Fruit fly (Drosophila melanogaster) whole organism, embryonic: Measurements from ENCODE around the gene IKKbeta.
A peak's percentile ranks its signal among the peaks of the same experiment; 100 is the strongest.

Source experiments
- CG11456 ChIP-seq: fragments of 200-800 bp; sonication (Bioruptor generic); IDR thresholded peaks from 3 replicates; pipeline ENCODE4 v1.3.6; 2022; ENCODE audit warnings: missing biosample characterization, missing genetic modification characterization
- CG17568 ChIP-seq: fragments of 200-800 bp; sonication (Bioruptor generic); optimal IDR thresholded peaks from 2 replicates; lab custom pipeline; 2018; ENCODE audit warnings: missing biosample characterization, mild to moderate bottlenecking, missing genetic modification characterization, moderate library complexity
- CG18764 ChIP-seq: fragments of 200-800 bp; sonication (Bioruptor generic); optimal IDR thresholded peaks from 3 replicates; lab custom pipeline; 2016; ENCODE audit warnings: missing biosample characterization, missing genetic modification characterization
- CG2678 ChIP-seq: fragments of 200-800 bp; sonication (Bioruptor generic); optimal IDR thresholded peaks from 3 replicates; lab custom pipeline; 2019; ENCODE audit warnings: missing biosample characterization, mild to moderate bottlenecking, missing genetic modification characterization, moderate library complexity
- CG4360 ChIP-seq: fragments of 200-800 bp; sonication (Bioruptor generic); IDR thresholded peaks from 2 replicates; pipeline ENCODE4 v1.3.6; 2022; ENCODE audit warnings: missing biosample characterization, missing genetic modification characterization
- CG4707 ChIP-seq: fragments of 200-800 bp; sonication (Bioruptor generic); optimal IDR thresholded peaks from 2 replicates; lab custom pipeline; 2018; ENCODE audit warnings: missing biosample characterization, mild to moderate bottlenecking, missing genetic modification characterization, moderate library complexity
- CG7987 ChIP-seq: fragments of 200-800 bp; sonication (Bioruptor generic); optimal IDR thresholded peaks from 2 replicates; lab custom pipeline; 2018; ENCODE audit warnings: missing biosample characterization, mild to moderate bottlenecking, missing genetic modification characterization, moderate library complexity
- CG8359 ChIP-seq: fragments of 200-800 bp; sonication (Bioruptor generic); optimal IDR thresholded peaks from 2 replicates; lab custom pipeline; 2017; ENCODE audit warnings: missing biosample characterization, mild to moderate bottlenecking, missing genetic modification characterization, borderline replicate concordance
- Dfd ChIP-seq, 2 experiments: fragments of >200 bp; optimal IDR thresholded peaks; 2 replicates each; lab custom pipeline; 2017; ENCODE audit warnings: missing biosample characterization in 2 of 2, missing genetic modification characterization in 2 of 2
- Dref ChIP-seq: fragments of 200-800 bp; sonication (Bioruptor generic); IDR thresholded peaks from 2 replicates; pipeline ENCODE4 v1.3.6; 2022; ENCODE audit warnings: missing biosample characterization, missing genetic modification characterization
- HmgD ChIP-seq: fragments of 200-800 bp; sonication (Bioruptor generic); optimal IDR thresholded peaks from 3 replicates; lab custom pipeline; 2016; ENCODE audit warnings: missing biosample characterization, missing genetic modification characterization
- Lpt ChIP-seq: fragments of >200 bp; optimal IDR thresholded peaks from 2 replicates; lab custom pipeline; 2018; ENCODE audit warnings: missing biosample characterization, missing genetic modification characterization
- Med ChIP-seq: fragments of 200-800 bp; sonication (Bioruptor generic); peaks from one replicate; lab custom pipeline; 2016; ENCODE audit warnings: missing biosample characterization, missing genetic modification characterization, mild to moderate bottlenecking, inconsistent platforms, moderate library complexity
- Rx ChIP-seq: fragments of 200-800 bp; sonication (Bioruptor generic); IDR thresholded peaks from 2 replicates; pipeline ENCODE4 v1.3.6; 2022; ENCODE audit warnings: missing biosample characterization, missing genetic modification characterization
- Usf ChIP-seq: fragments of 200-800 bp; sonication (Bioruptor generic); optimal IDR thresholded peaks from 2 replicates; lab custom pipeline; 2017; ENCODE audit warnings: missing genotype, missing biosample characterization, missing genetic modification characterization
- ac ChIP-seq: fragments of 200-800 bp; sonication (Bioruptor generic); optimal IDR thresholded peaks from 3 replicates; lab custom pipeline; 2017; ENCODE audit warnings: missing biosample characterization, mild to moderate bottlenecking, missing genetic modification characterization
- ato ChIP-seq: fragments of 200-800 bp; sonication (Bioruptor generic); IDR thresholded peaks from 2 replicates; pipeline ENCODE4 v1.3.6; 2022; ENCODE audit warnings: missing biosample characterization, missing genetic modification characterization; ENCODE audit not compliant: partially characterized antibody
- bsh ChIP-seq, 2 experiments: fragments of 200-800 bp; sonication (Bioruptor generic); optimal IDR thresholded peaks; 2 replicates each; lab custom pipeline; 2017 to 2018; ENCODE audit warnings: mild to moderate bottlenecking in 2 of 2, missing biosample characterization in 2 of 2, missing genetic modification characterization in 2 of 2, moderate library complexity in 1 of 2
- dmrt99B ChIP-seq: fragments of 200-800 bp; sonication (Bioruptor generic); optimal IDR thresholded peaks from 2 replicates; lab custom pipeline; 2018; ENCODE audit warnings: missing biosample characterization, mild to moderate bottlenecking, missing genetic modification characterization, moderate library complexity
- gsb-n ChIP-seq: fragments of 200-800 bp; sonication (Bioruptor generic); optimal IDR thresholded peaks from 3 replicates; lab custom pipeline; 2018; ENCODE audit warnings: missing biosample characterization, mild to moderate bottlenecking, missing genetic modification characterization
- sisA ChIP-seq: fragments of 200-800 bp; sonication (Bioruptor generic); IDR thresholded peaks from 2 replicates; pipeline ENCODE4 v1.3.6; 2022; ENCODE audit warnings: missing biosample characterization, missing genetic modification characterization
- slou ChIP-seq: fragments of 200-800 bp; sonication (Bioruptor generic); optimal IDR thresholded peaks from 3 replicates; lab custom pipeline; 2016; ENCODE audit warnings: missing biosample characterization, missing genetic modification characterization

IKKbeta gene

DNA sequence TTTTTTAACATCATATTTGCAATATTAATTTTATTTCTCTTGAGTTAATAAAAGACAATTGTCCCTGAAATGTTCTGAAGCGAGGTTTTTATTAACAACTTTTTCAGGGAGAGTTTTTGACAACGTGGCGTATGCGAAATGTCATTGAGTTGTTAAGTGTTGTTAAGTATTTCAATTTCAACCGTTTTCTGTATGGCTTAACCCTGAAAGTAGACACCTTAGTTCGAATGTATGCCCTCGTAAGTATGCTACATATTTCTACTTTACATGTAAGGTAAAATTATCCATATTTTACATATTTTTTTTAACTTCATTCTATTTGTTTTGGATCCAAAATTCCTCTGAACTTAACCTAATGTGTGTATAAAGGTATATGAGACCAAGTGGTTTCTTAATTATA lies 45.2 kb downstream of the IKKbeta start (continued):
- TF ChIP-seq CG18764 (GFP tag; lab: Kevin White, UChicago), result no peak
- TF ChIP-seq ac (GFP tag; lab: Kevin White, UChicago), result no peak
- TF ChIP-seq CG7987 (GFP tag; lab: Kevin White, UChicago), result no peak
- TF ChIP-seq CG11456 (GFP tag; lab: Robert Waterston, UW), result no peak
- TF ChIP-seq bsh (GFP tag; optimal IDR thresholded peaks at IDR 0.05; lab: Kevin White, UChicago), result peak in 1 of 2 experiments; percentile 6
- TF ChIP-seq, all 482 proteins: peak for 78

DNA sequence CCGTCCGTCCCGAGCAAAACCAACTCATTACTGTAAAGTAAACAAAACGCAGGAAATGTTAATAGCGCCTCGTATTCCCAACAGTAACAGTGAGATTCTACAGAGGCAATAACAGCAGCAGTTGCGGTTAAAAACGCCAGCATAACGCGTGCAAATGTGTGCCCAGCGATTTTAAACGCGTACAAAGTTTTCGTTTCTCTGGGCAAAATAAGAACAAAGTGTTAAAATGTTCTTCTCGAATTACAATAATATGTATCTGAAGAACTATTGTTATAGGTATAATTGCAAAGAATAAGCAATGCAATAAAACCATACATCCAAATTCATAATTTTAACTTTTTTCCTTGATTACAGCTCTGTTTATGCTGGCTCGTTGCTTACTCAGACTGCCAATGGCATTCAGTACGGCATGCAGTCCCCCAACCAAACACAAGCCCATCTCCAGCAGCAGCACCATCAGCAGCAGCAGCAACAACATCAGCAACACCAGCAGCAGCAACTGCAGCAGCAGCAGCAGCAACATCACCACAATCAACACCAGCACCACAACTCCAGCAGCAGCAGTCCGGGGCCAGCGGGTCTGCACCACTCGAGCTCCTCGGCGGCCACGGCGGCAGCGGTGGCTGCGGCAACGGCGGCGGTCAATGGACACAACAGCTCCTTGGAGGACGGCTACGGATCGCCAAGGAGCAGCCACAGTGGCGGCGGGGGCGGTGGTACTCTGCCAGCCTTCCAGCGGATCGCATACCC lies 50.1 kb downstream of the IKKbeta start:
- 0 out of 2 replicates have a peak, but pooled peaks have one; percentile 9 for TF ChIP-seq Rx (GFP tag; lab: Robert Waterston, UW)
- TF ChIP-seq sisA, result no peak
- TF ChIP-seq CG4360 (GFP tag; lab: Robert Waterston, UW), result peak; percentile 23; the same call in 1 of the 2 replicates
- no peak for TF ChIP-seq ato (GFP tag; lab: Robert Waterston, UW)
- TF ChIP-seq CG4707, result no peak
- TF ChIP-seq Lpt, result no peak
- no peak for TF ChIP-seq HmgD (GFP tag; lab: Kevin White, UChicago)
- no peak for TF ChIP-seq CG2678 (tag; lab: Kevin White, UChicago)
- TF ChIP-seq Dref (GFP tag; lab: Robert Waterston, UW), result 0 out of 2 replicates have a peak, but pooled peaks have one; percentile 23
- peak; percentile 59 for TF ChIP-seq Med (GFP tag; lab: Kevin White, UChicago)
- TF ChIP-seq CG8359 (GFP tag; lab: Kevin White, UChicago), result peak; percentile 99
- TF ChIP-seq slou (GFP tag; lab: Kevin White, UChicago), result no peak
- no peak for TF ChIP-seq dmrt99B (tag; lab: Kevin White, UChicago)
- peak in 1 of 2 experiments; percentile 58 for TF ChIP-seq Dfd (GFP tag; optimal IDR thresholded peaks at IDR 0.05; lab: Kevin White, UChicago)
- TF ChIP-seq CG17568, result no peak
- no peak for TF ChIP-seq gsb-n
- no peak for TF ChIP-seq Usf
